Worm (Caenorhabditis elegans) whole organism, young adult: ENCODE measurements around the gene C35A5.4.

Source experiments
- B0336.3 ChIP-seq: fragments of 200-800 bp; sonication (Bioruptor generic); IDR thresholded peaks from 2 replicates; pipeline ENCODE4 v1.3.6; 2022; ENCODE audit warnings: missing genetic modification characterization, missing compliant biosample characterization
- C17E4.6 ChIP-seq: fragments of 200-800 bp; sonication (Bioruptor generic); IDR thresholded peaks from 2 replicates; pipeline ENCODE4 v1.3.6; 2022; ENCODE audit warnings: missing genetic modification reagents, missing genetic modification characterization, missing compliant biosample characterization
- F23B12.7 ChIP-seq: sonication (generic microtip); optimal IDR thresholded peaks from 2 replicates; lab custom pipeline; 2017; ENCODE audit warnings: missing genetic modification characterization, mild to moderate bottlenecking, missing compliant biosample characterization, antibody characterized with exemption, moderate library complexity; ENCODE audit not compliant: insufficient read depth
- K12H6.12 ChIP-seq: fragments of 200-800 bp; sonication (Bioruptor generic); optimal IDR thresholded peaks from 2 replicates; lab custom pipeline; 2018; ENCODE audit warnings: mild to moderate bottlenecking, missing genetic modification characterization, missing compliant biosample characterization
- T07F8.4 ChIP-seq: sonication (generic microtip); optimal IDR thresholded peaks from 2 replicates; lab custom pipeline; 2016; ENCODE audit warnings: mild to moderate bottlenecking, missing genetic modification characterization, moderate library complexity, missing compliant biosample characterization
- T26A5.8 ChIP-seq: sonication (generic microtip); optimal IDR thresholded peaks from 2 replicates; lab custom pipeline; 2016; ENCODE audit warnings: missing genetic modification characterization, missing compliant biosample characterization
- Y53F4B.3 ChIP-seq: fragments of 200-800 bp; sonication (Bioruptor generic); IDR thresholded peaks from 2 replicates; pipeline ENCODE4 v1.3.6; 2022; ENCODE audit warnings: missing genetic modification reagents, missing genetic modification characterization, missing compliant biosample characterization
- Y53G8AR.9 ChIP-seq: fragments of 200-800 bp; sonication (Bioruptor generic); conservative IDR thresholded peaks from 2 replicates; pipeline ENCODE4 v1.3.6; 2022; ENCODE audit warnings: missing genetic modification reagents, missing genetic modification characterization, missing compliant biosample characterization
- Y67H2A.10 ChIP-seq: fragments of 200-800 bp; sonication (Bioruptor generic); conservative IDR thresholded peaks from 2 replicates; pipeline ENCODE4 v1.3.6; 2022; ENCODE audit warnings: missing genetic modification reagents, missing genetic modification characterization, missing compliant biosample characterization
- aptf-3 ChIP-seq: fragments of 200-800 bp; sonication (Bioruptor generic); IDR thresholded peaks from 2 replicates; pipeline ENCODE4 v1.3.6; 2022; ENCODE audit warnings: missing genetic modification characterization, missing compliant biosample characterization
- attf-3 ChIP-seq: fragments of 200-800 bp; sonication (Bioruptor generic); conservative IDR thresholded peaks from 2 replicates; pipeline ENCODE4 v1.3.6; 2022; ENCODE audit warnings: missing genetic modification reagents, missing genetic modification characterization, missing compliant biosample characterization
- attf-5 ChIP-seq: fragments of 200-800 bp; sonication (Bioruptor generic); optimal IDR thresholded peaks from 2 replicates; lab custom pipeline; 2018; ENCODE audit warnings: mild to moderate bottlenecking, missing genetic modification characterization, missing compliant biosample characterization
- bed-2 ChIP-seq: fragments of 200-800 bp; sonication (Bioruptor generic); IDR thresholded peaks from 2 replicates; pipeline ENCODE4 v1.3.6; 2022; ENCODE audit warnings: missing genetic modification reagents, missing genetic modification characterization, missing compliant biosample characterization
- cebp-2 ChIP-seq: fragments of 200-800 bp; sonication (Bioruptor generic); IDR thresholded peaks from 2 replicates; pipeline ENCODE4 v1.3.6; 2022; ENCODE audit warnings: missing genetic modification characterization, missing compliant biosample characterization
- ceh-27 ChIP-seq: fragments of 200-800 bp; sonication (Bioruptor generic); optimal IDR thresholded peaks from 2 replicates; lab custom pipeline; 2018; ENCODE audit warnings: mild to moderate bottlenecking, missing genetic modification characterization, moderate library complexity, missing compliant biosample characterization
- dpff-1 ChIP-seq: sonication (generic microtip); optimal IDR thresholded peaks from 2 replicates; lab custom pipeline; 2017; ENCODE audit warnings: mild to moderate bottlenecking, missing genetic modification characterization, missing compliant biosample characterization
- dpl-1 ChIP-seq: fragments of 150-350 bp; optimal IDR thresholded peaks from 2 replicates; lab custom pipeline; 2014; ENCODE audit warnings: missing biosample characterization, missing genetic modification reagents, missing genetic modification characterization
- egl-44 ChIP-seq: fragments of 200-800 bp; sonication (Bioruptor generic); IDR thresholded peaks from 2 replicates; pipeline ENCODE4 v1.3.6; 2022; ENCODE audit warnings: missing genetic modification reagents, missing genetic modification characterization, missing compliant biosample characterization
- fkh-3 ChIP-seq: sonication (generic microtip); optimal IDR thresholded peaks from 2 replicates; lab custom pipeline; 2016; ENCODE audit warnings: mild to moderate bottlenecking, missing genetic modification characterization, missing compliant biosample characterization
- lin-35 ChIP-seq, 3 experiments: fragments of 150-350 bp in 2 of 3; sonication (generic microtip) in 1 of 3; optimal IDR thresholded peaks; 2 replicates each; lab custom pipeline; 2014 to 2018; ENCODE audit warnings: missing biosample characterization in 3 of 3, missing genetic modification characterization in 3 of 3, missing genetic modification reagents in 3 of 3
- lin-40 ChIP-seq: sonication (generic microtip); optimal IDR thresholded peaks from 2 replicates; lab custom pipeline; 2016; ENCODE audit warnings: missing genetic modification characterization, mild to moderate bottlenecking, missing compliant biosample characterization, missing genotype, missing genetic modification reagents
- lin-54 ChIP-seq: fragments of 200-800 bp; sonication (Bioruptor generic); optimal IDR thresholded peaks from 2 replicates; lab custom pipeline; 2018; ENCODE audit warnings: mild to moderate bottlenecking, missing genetic modification characterization, missing compliant biosample characterization
- lsl-1 ChIP-seq: fragments of 200-800 bp; sonication (Bioruptor generic); optimal IDR thresholded peaks from 2 replicates; lab custom pipeline; 2018; ENCODE audit warnings: mild to moderate bottlenecking, missing genetic modification characterization, moderate library complexity, missing compliant biosample characterization
- mel-28 ChIP-seq: sonication (generic microtip); optimal IDR thresholded peaks from 2 replicates; lab custom pipeline; 2016; ENCODE audit warnings: borderline replicate concordance, mild to moderate bottlenecking, missing genetic modification characterization, missing compliant biosample characterization
- mxl-1 ChIP-seq: sonication (generic microtip); optimal IDR thresholded peaks from 2 replicates; lab custom pipeline; 2016; ENCODE audit warnings: missing genetic modification characterization, missing compliant biosample characterization
- nfyb-1 ChIP-seq: fragments of 200-800 bp; sonication (Bioruptor generic); IDR thresholded peaks from 2 replicates; pipeline ENCODE4 v1.3.6; 2022; ENCODE audit warnings: missing genetic modification reagents, missing genetic modification characterization, missing compliant biosample characterization
- nhr-179 ChIP-seq: sonication (generic microtip); optimal IDR thresholded peaks from 2 replicates; lab custom pipeline; 2016; ENCODE audit warnings: mild to moderate bottlenecking, missing genetic modification characterization, missing compliant biosample characterization
- nhr-90 ChIP-seq: sonication (generic microtip); optimal IDR thresholded peaks from 2 replicates; lab custom pipeline; 2016; ENCODE audit warnings: missing genotype, mild to moderate bottlenecking, missing genetic modification characterization, missing compliant biosample characterization
- rec-8 ChIP-seq, 2 experiments: sonication (generic microtip); optimal IDR thresholded peaks; 2 replicates each; lab custom pipeline; 2016; ENCODE audit warnings: mild to moderate bottlenecking in 2 of 2, missing genetic modification characterization in 2 of 2, missing genetic modification reagents in 2 of 2, missing genotype in 2 of 2, missing biosample characterization in 1 of 2, missing compliant biosample characterization in 1 of 2, moderate library complexity in 1 of 2
- repo-1 ChIP-seq: sonication (generic microtip); optimal IDR thresholded peaks from 2 replicates; lab custom pipeline; 2017; ENCODE audit warnings: mild to moderate bottlenecking, missing genetic modification characterization, missing compliant biosample characterization
- sdz-38 ChIP-seq: sonication (generic microtip); optimal IDR thresholded peaks from 2 replicates; lab custom pipeline; 2016; ENCODE audit warnings: missing genotype, missing genetic modification characterization, missing compliant biosample characterization
- snpc-1.3 ChIP-seq: sonication (generic microtip); optimal IDR thresholded peaks from 2 replicates; lab custom pipeline; 2017; ENCODE audit warnings: missing genetic modification characterization, mild to moderate bottlenecking, missing compliant biosample characterization, antibody characterized with exemption, moderate library complexity, missing genotype, missing genetic modification reagents; ENCODE audit not compliant: insufficient read depth
- sptf-2 ChIP-seq: fragments of 200-800 bp; sonication (Bioruptor generic); optimal IDR thresholded peaks from 2 replicates; lab custom pipeline; 2018; ENCODE audit warnings: mild to moderate bottlenecking, missing genetic modification characterization, missing compliant biosample characterization
- tbp1 ChIP-seq: fragments of 200-800 bp; sonication (Bioruptor generic); optimal IDR thresholded peaks from 2 replicates; lab custom pipeline; 2018; ENCODE audit warnings: mild to moderate bottlenecking, missing genetic modification characterization, missing compliant biosample characterization
- unc-130 ChIP-seq: sonication (generic microtip); optimal IDR thresholded peaks from 2 replicates; lab custom pipeline; 2016; ENCODE audit warnings: missing genetic modification reagents, missing genetic modification characterization, missing compliant biosample characterization
- xnd-1 ChIP-seq: sonication (generic microtip); optimal IDR thresholded peaks from 2 replicates; lab custom pipeline; 2016; ENCODE audit warnings: missing genotype, missing genetic modification reagents, missing genetic modification characterization, missing compliant biosample characterization
- zim-3 ChIP-seq: sonication (generic microtip); optimal IDR thresholded peaks from 2 replicates; lab custom pipeline; 2017; ENCODE audit warnings: mild to moderate bottlenecking, missing genetic modification characterization, moderate library complexity, missing compliant biosample characterization
- ztf-28 ChIP-seq: fragments of 200-800 bp; sonication (Bioruptor generic); IDR thresholded peaks from 2 replicates; pipeline ENCODE4 v1.3.6; 2022; ENCODE audit warnings: missing genetic modification reagents, missing genetic modification characterization, missing compliant biosample characterization

Gene C35A5.4

ce11 chrV:10503011-10503410, 6.2 kb downstream of the C35A5.4 start, which contains the start of gene C35A5.11:
TSS of gene C35A5.11 (minus strand) at chrV:10503111.
- TF ChIP-seq lin-40 (tag; lab: Kevin White, UChicago) (no peak), Y53F4B.3 (no peak), dpl-1 (GFP tag; lab: Kevin White, UChicago) (no peak), K12H6.12 (tag; lab: Kevin White, UChicago) (no peak), aptf-3 (GFP tag; lab: Robert Waterston, UW) (no peak), egl-44 (GFP tag; lab: Robert Waterston, UW) (no peak), rec-8 (tag; optimal IDR thresholded peaks at IDR 0.05; lab: Kevin White, UChicago) (no peak), ceh-27 (no peak), mxl-1 (tag; lab: Kevin White, UChicago) (no peak), lin-54 (GFP tag; lab: Kevin White, UChicago) (no peak)

- TF ChIP-seq attf-5 (no peak), ceh-27 (no peak), B0336.3 (GFP tag; lab: Robert Waterston, UW) (no peak), nhr-90 (no peak), repo-1 (tag; lab: Kevin White, UChicago) (no peak), zim-3 (no peak), mel-28 (no peak), F23B12.7 (tag; lab: Kevin White, UChicago) (no peak), nhr-179 (tag; lab: Kevin White, UChicago) (no peak), tbp1 (GFP tag; lab: Kevin White, UChicago) (no peak), Y67H2A.10 (no peak), unc-130 (no peak), Y53G8AR.9 (GFP tag; lab: Robert Waterston, UW) (no peak)
Measured at ce11 chrV:10503893-10504292, 7.1 kb downstream of the C35A5.4 start, which contains the start of gene C35A5.10. TSS of gene C35A5.10 (plus strand) at chrV:10504193.

- TF ChIP-seq lsl-1 (no peak), ztf-28 (GFP tag; lab: Robert Waterston, UW) (no peak), sptf-2 (no peak), snpc-1.3 (tag; lab: Kevin White, UChicago) (no peak), nfyb-1 (no peak), lin-35 (GFP tag; optimal IDR thresholded peaks at IDR 0.05; lab: Kevin White, UChicago) (no peak), sdz-38 (no peak), T26A5.8 (tag; lab: Kevin White, UChicago) (no peak), aptf-3 (GFP tag; lab: Robert Waterston, UW) (no peak), cebp-2 (GFP tag; lab: Robert Waterston, UW) (no peak), mxl-1 (tag; lab: Kevin White, UChicago) (no peak)
Measured at ce11 chrV:10505553-10505952, 8.7 kb downstream of the C35A5.4 start, which contains the start of gene C35A5.5. TSS of gene C35A5.5 (plus strand) at chrV:10505853.

- TF ChIP-seq attf-3 (GFP tag; lab: Robert Waterston, UW) (no peak), C17E4.6 (GFP tag; lab: Robert Waterston, UW) (no peak), T07F8.4 (no peak), lin-35 (GFP tag; optimal IDR thresholded peaks at IDR 0.05; lab: Kevin White, UChicago) (no peak), bed-2 (no peak), xnd-1 (tag; lab: Kevin White, UChicago) (no peak), dpff-1 (tag; lab: Kevin White, UChicago) (no peak), fkh-3 (tag; lab: Kevin White, UChicago) (no peak)
Measured at ce11 chrV:10508855-10509254, 12.0 kb downstream of the C35A5.4 start, which contains the start of gene C35A5.6. TSS of gene C35A5.6 (plus strand) at chrV:10509137.
